Worm (Caenorhabditis elegans): ENCODE measurements around the gene C30H6.5.

Gene C30H6.5

DNA sequence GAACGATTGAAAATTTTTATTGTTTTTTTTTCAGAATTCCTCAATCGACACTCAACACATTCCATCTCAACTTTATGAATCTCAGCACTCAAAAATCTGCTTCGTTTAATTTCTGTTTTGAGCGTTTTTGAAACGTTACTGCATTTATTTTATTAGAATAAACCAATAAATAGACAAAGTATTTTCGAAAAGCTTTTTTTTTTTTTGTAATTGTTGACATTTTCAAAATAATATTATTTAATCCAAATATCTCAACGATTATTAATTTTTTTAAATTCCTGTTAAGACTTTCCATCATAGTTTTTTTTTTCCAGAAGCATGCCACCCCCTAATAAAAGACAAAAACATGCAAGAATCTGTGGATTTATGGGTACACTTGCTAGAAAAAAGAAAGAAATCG lies 39.3 kb upstream of the C30H6.5 start, which contains the start of gene C49C3.7:
Gene C49C3.7 (plus strand): TSS at position 301 of the 400 bp plus-strand sequence.
- TF ChIP-seq snpc-3.4 (tag; optimal IDR thresholded peaks at IDR 0.05) (no peak), snpc-4 (GFP tag; optimal IDR thresholded peaks at IDR 0.05) (no peak), snpc-4 (tag; optimal IDR thresholded peaks at IDR 0.05) (peak in 1 of 4 experiments; percentile 50)

DNA sequence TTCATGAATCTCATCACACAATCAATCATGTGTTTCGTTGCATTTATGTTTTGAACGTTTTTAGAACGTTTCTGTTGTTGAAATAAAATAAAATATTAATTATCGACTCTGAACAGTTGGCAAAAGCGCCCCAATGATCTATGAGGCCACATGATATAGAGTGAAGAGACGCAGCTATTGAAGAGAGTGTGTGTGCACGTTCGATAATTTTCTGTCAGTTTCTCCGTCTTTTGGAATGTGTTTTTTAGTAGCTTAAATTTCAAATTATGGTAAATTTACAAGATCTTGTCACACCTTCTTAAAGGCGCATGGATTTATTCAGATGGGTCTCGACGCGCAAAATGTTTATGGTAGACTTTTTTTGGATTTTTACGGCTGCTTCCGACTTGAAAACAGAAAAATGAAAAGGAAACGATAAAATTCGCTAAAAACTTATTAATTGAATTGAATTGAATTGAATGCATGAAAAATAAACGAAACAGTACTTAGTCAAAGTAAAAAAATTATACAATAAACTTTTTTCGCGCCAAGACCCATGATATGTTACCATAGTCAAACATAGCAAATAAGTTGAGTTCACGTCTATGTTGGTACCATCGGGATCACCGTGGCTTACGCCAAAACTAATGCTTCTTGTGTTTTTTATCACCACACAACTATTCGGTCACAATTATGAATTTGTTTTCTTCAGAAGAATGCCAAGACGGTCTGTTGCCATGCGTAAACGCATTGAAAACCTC lies 37.9 kb upstream of the C30H6.5 start, which contains the start of gene C49C3.15:
Gene C49C3.15 (plus strand): TSS at position 690 of the 740 bp plus-strand sequence.
- no peak for TF ChIP-seq K11D2.4 (GFP tag; IDR thresholded peaks at IDR 0.05)
- TF ChIP-seq snpc-1.1 (tag; optimal IDR thresholded peaks at IDR 0.05; ENCODE audit: insufficient read depth) = no peak
- TF ChIP-seq mcd-1 (GFP tag; IDR thresholded peaks at IDR 0.05) = 0 out of 2 replicates have a peak, but pooled peaks have one; percentile 11
- TF ChIP-seq snpc-4 (GFP tag; optimal IDR thresholded peaks at IDR 0.05) = no peak
- TF ChIP-seq snpc-4 (tag; optimal IDR thresholded peaks at IDR 0.05) = peak in 1 of 4 experiments; percentile 52
- peak; percentile 15 for TF ChIP-seq nhr-80 (tag; optimal IDR thresholded peaks at IDR 0.05)
- TF ChIP-seq die-1 (tag; optimal IDR thresholded peaks at IDR 0.05) = no peak
- TF ChIP-seq ZK185.1 (tag; optimal IDR thresholded peaks at IDR 0.05; ENCODE audit: poor library complexity, severe bottlenecking) = no peak
- TF ChIP-seq ceh-79 (tag; optimal IDR thresholded peaks at IDR 0.05) = no peak
- peak; percentile 51; the same call in 1 of the 2 replicates for TF ChIP-seq hmg-1.2 (GFP tag; IDR thresholded peaks at IDR 0.05)
- TF ChIP-seq nhr-27 (tag; optimal IDR thresholded peaks at IDR 0.05) = no peak
- TF ChIP-seq ztf-18 (tag; optimal IDR thresholded peaks at IDR 0.05) = peak; percentile 13
- TF ChIP-seq nfyb-1 (GFP tag; IDR thresholded peaks at IDR 0.05) = no peak
- TF ChIP-seq hsf-1 (GFP tag; IDR thresholded peaks at IDR 0.05) = no peak
- TF ChIP-seq ekl-4 (GFP tag; IDR thresholded peaks at IDR 0.05) = no peak
- TF ChIP-seq attf-5 (GFP tag; optimal IDR thresholded peaks at IDR 0.05) = peak; percentile 71
- TF ChIP-seq F23B12.7 (tag; optimal IDR thresholded peaks at IDR 0.05; ENCODE audit: insufficient read depth) = peak; percentile 20
- no peak for TF ChIP-seq mxl-1 (tag; optimal IDR thresholded peaks at IDR 0.05)
- TF ChIP-seq ama-1 (optimal IDR thresholded peaks at IDR 0.05) = no peak
- TF ChIP-seq ama-1 (GFP tag; optimal IDR thresholded peaks at IDR 0.05) = peak in 1 of 2 experiments; percentile 21
- no peak for TF ChIP-seq unc-130 (GFP tag; optimal IDR thresholded peaks at IDR 0.05)

ce11 chrIV:17335031-17335430 lies 36.5 kb upstream of the C30H6.5 start, which contains the start of gene C49C3.8:
TSS of gene C49C3.8 (plus strand) at chrIV:17335203.
- TF ChIP-seq aptf-2 (GFP tag; conservative IDR thresholded peaks at IDR 0.05) (no peak), cebp-2 (GFP tag; IDR thresholded peaks at IDR 0.05) (no peak), sea-2 (GFP tag; IDR thresholded peaks at IDR 0.05) (no peak), madf-8 (GFP tag; conservative IDR thresholded peaks at IDR 0.05) (no peak), B0019.2 (GFP tag; conservative IDR thresholded peaks at IDR 0.05) (no peak), pha-4 (tag; optimal IDR thresholded peaks at IDR 0.05) (no peak), lag-1 (GFP tag; IDR thresholded peaks at IDR 0.05) (no peak), nfya-2 (GFP tag; IDR thresholded peaks at IDR 0.05) (no peak), Y56A3A.18 (GFP tag; IDR thresholded peaks at IDR 0.05) (no peak), chd-7 (tag; optimal IDR thresholded peaks at IDR 0.05) (no peak), F52B5.7 (tag; optimal IDR thresholded peaks at IDR 0.05) (no peak), mcd-1 (GFP tag; IDR thresholded peaks at IDR 0.05) (no peak), nfya-1 (tag; optimal IDR thresholded peaks at IDR 0.05; ENCODE audit: borderline replicate concordance, insufficient read depth) (no peak), hlh-12 (tag; optimal IDR thresholded peaks at IDR 0.05) (no peak)
